Fruit fly (Drosophila melanogaster): Measurements from ENCODE around the gene Jhbp3.
A peak's percentile ranks its signal among the peaks of the same experiment; 100 is the strongest.

The Jhbp3 gene

DNA sequence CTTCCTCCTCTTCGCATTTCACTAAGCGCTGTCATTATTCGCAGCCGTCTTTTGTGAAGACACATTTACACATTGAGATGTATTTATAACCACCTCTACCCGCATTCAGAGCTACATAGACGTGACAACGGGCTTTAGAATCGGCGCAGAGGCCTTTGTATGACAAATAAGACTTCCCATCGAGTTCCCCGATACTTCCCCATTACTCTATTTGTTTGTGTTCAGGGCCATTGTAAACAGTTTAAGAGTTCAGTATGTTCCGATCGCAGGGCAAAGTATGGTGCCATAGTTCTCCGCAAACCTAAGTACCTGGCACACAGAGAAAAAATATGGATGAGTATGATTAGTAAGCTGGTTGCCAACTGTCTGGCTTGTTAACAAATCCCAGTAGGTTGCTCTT is 8.9 kb upstream of the Jhbp3 start:
- TF ChIP-seq fkh (GFP tag; optimal IDR thresholded peaks at IDR 0.05) = peak; percentile 60
- TF ChIP-seq dsx (GFP tag; optimal IDR thresholded peaks at IDR 0.05; ENCODE audit: poor library complexity, severe bottlenecking) = no peak
- no peak for TF ChIP-seq Ets96B (tag; optimal IDR thresholded peaks at IDR 0.05)

DNA sequence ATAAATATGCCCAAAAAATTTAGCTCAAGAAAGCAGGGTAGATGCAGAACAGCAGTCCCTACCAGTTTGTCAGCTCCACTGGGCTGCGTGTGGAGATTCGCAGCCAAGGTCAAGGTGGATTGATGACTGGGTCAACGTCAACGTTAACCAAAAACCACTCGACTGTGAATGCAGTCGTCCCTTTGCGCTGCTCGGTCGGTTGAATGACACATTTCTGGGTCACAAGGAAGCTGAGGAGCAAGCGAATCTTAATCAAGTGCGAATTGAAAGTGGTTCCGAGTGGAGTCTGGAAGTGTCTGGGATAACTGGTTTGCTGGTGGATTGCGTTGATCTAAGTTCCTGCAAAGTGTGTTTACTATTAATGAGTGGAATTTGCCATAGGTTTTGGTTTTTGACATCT is 8.3 kb upstream of the Jhbp3 start:
- TF ChIP-seq salr (GFP tag; optimal IDR thresholded peaks at IDR 0.05) = no peak
- TF ChIP-seq Eip93F (GFP tag; optimal IDR thresholded peaks at IDR 0.05) = no peak
- TF ChIP-seq CG3919 (GFP tag; optimal IDR thresholded peaks at IDR 0.05) = no peak
- no peak for TF ChIP-seq fd59A (GFP tag; optimal IDR thresholded peaks at IDR 0.05)
- TF ChIP-seq Eip75B (GFP tag; optimal IDR thresholded peaks at IDR 0.05) = peak; percentile 73
- TF ChIP-seq Blimp-1 (GFP tag; optimal IDR thresholded peaks at IDR 0.05) = peak; percentile 67
- TF ChIP-seq CG16779 (tag; optimal IDR thresholded peaks at IDR 0.05) = no peak
- no peak for TF ChIP-seq CG6276 (GFP tag; optimal IDR thresholded peaks at IDR 0.05)
- TF ChIP-seq Hr38 (GFP tag; optimal IDR thresholded peaks at IDR 0.05) = no peak
- TF ChIP-seq CG8119 (GFP tag; IDR thresholded peaks at IDR 0.05) = no peak
- no peak for TF ChIP-seq dac (GFP tag; optimal IDR thresholded peaks at IDR 0.05)
- TF ChIP-seq spab (GFP tag; optimal IDR thresholded peaks at IDR 0.05) = no peak
- peak; percentile 14 for TF ChIP-seq Eip78C (GFP tag)
- TF ChIP-seq Hr4 (GFP tag; optimal IDR thresholded peaks at IDR 0.05) = no peak
- TF ChIP-seq svp (GFP tag) = peak; percentile 21
- no peak for TF ChIP-seq CG8319 (GFP tag; optimal IDR thresholded peaks at IDR 0.05)
- TF ChIP-seq ss (GFP tag; optimal IDR thresholded peaks at IDR 0.05) = no peak
- TF ChIP-seq fd85E (GFP tag; optimal IDR thresholded peaks at IDR 0.05) = no peak
- no peak for TF ChIP-seq CG7368 (GFP tag; optimal IDR thresholded peaks at IDR 0.05)
- no peak for TF ChIP-seq CG9139 (GFP tag; optimal IDR thresholded peaks at IDR 0.05)
- TF ChIP-seq dsx (GFP tag; optimal IDR thresholded peaks at IDR 0.05; ENCODE audit: poor library complexity, severe bottlenecking) = no peak
- TF ChIP-seq CG3032 (tag; optimal IDR thresholded peaks at IDR 0.05) = no peak
- no peak for TF ChIP-seq Hr39 (GFP tag; optimal IDR thresholded peaks at IDR 0.05)
- no peak for TF ChIP-seq CG4318 (GFP tag; optimal IDR thresholded peaks at IDR 0.05)
- no peak for TF ChIP-seq CG1621 (tag; optimal IDR thresholded peaks at IDR 0.05)
- TF ChIP-seq CG31627 (GFP tag; optimal IDR thresholded peaks at IDR 0.05) = no peak

DNA sequence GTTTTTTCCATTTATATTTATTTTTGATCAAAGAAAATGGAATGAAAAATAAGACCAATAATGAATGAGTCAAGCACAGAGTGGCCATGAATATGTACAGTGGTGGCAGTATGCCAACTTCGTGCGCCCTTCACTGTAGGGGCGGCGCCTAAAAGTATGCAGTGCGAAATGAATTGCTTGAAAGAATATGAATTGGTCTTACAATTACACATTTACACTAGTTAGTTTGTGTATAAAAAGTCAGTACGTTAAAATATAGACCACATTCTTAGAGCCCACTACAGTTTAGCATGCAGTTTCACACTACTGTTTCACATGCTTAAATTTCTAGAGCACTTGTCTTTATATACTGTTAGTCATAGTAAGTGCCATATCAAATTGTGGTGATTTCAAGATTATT is 7.6 kb upstream of the Jhbp3 start:
- TF ChIP-seq Sox102F (GFP tag; optimal IDR thresholded peaks at IDR 0.05) (no peak), CG34406 (GFP tag; optimal IDR thresholded peaks at IDR 0.05) (no peak), CG3919 (GFP tag; optimal IDR thresholded peaks at IDR 0.05) (peak; percentile 1), Sox14 (GFP tag; optimal IDR thresholded peaks at IDR 0.05) (peak; percentile 4), CG31627 (GFP tag; optimal IDR thresholded peaks at IDR 0.05) (peak; percentile 23), dsx (GFP tag; optimal IDR thresholded peaks at IDR 0.05; ENCODE audit: poor library complexity, severe bottlenecking) (peak; percentile 37), CG11902 (GFP tag; optimal IDR thresholded peaks at IDR 0.05) (peak; percentile 6), Hr39 (GFP tag; optimal IDR thresholded peaks at IDR 0.05) (peak; percentile 50), Hr38 (GFP tag; optimal IDR thresholded peaks at IDR 0.05) (no peak), CG10669 (GFP tag; optimal IDR thresholded peaks at IDR 0.05) (no peak), CG4318 (GFP tag; optimal IDR thresholded peaks at IDR 0.05) (no peak), cyc (GFP tag; optimal IDR thresholded peaks at IDR 0.05) (peak; percentile 39), OdsH (GFP tag; optimal IDR thresholded peaks at IDR 0.05) (peak; percentile 10)

DNA sequence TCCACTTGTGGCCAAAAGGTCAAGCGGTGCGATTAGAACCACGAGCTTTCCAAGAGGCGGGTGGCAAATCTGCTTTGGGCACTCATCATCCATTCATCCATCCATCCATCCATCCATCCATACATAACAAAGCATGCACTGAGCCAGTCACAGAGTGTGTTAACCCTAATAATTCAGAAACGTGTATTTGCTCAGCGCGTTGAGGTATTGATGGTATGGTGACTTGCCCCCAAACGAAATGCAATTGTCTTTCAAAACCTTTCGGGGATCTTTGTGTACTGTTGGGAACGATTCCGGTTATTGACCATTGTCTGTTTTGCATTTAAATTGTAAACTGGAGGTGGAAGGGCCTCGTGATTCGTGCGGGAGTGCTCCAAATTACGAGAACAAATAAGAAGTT is 6.9 kb upstream of the Jhbp3 start:
- TF ChIP-seq esn (GFP tag; optimal IDR thresholded peaks at IDR 0.05) = no peak
- TF ChIP-seq Eip93F (GFP tag; optimal IDR thresholded peaks at IDR 0.05) = no peak
- TF ChIP-seq CG11762 (GFP tag; optimal IDR thresholded peaks at IDR 0.05; ENCODE audit: insufficient read depth) = no peak
- TF ChIP-seq Eip75B (GFP tag; optimal IDR thresholded peaks at IDR 0.05) = no peak
- no peak for TF ChIP-seq eg (GFP tag; IDR thresholded peaks at IDR 0.05)
- peak; percentile 21 for TF ChIP-seq Eip78C (GFP tag)
- TF ChIP-seq Gug (GFP tag; IDR thresholded peaks at IDR 0.05) = no peak
- no peak for TF ChIP-seq cyc (GFP tag; optimal IDR thresholded peaks at IDR 0.05)

Measured in whole organism, prepupa.